Fruit fly (Drosophila melanogaster): ENCODE data around the gene Rab9D.

DNA sequence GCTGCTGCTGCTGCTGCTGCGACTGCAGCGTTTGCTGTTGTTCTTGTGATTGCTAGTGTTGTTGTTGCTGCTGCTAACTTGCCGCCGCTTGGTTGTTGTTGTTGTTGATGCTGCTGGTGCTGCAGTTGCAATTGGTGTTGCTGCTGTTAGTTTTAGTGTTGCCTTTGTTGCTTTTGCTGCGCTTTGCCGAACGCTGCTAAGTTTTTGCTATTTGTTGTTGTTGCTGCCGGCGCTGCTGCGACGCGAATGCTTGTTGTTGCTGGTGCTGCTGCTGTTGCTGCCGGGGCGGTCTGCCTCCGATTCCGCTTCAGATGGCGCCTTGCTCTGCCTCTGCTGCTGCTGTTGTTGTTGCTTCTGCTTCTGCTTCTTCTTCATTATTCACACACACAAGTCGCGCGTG is 29.6 kb downstream of the Rab9D start:
- TF ChIP-seq CG32006 (GFP tag; optimal IDR thresholded peaks at IDR 0.05) (no peak), CG10631 (GFP tag; optimal IDR thresholded peaks at IDR 0.05) (no peak), Blimp-1 (GFP tag; optimal IDR thresholded peaks at IDR 0.05) (no peak), CG9139 (GFP tag; optimal IDR thresholded peaks at IDR 0.05) (no peak)

Data from whole organism, prepupa.